Worm (Caenorhabditis elegans) whole organism, L4 larva: ENCODE data around the gene T13F3.4.

Experiments used
- D1046.2 ChIP-seq: fragments of 200-800 bp; sonication (Bioruptor generic); IDR thresholded peaks from 2 replicates; pipeline ENCODE4 v1.3.6; 2022; ENCODE audit warnings: missing genetic modification characterization, missing compliant biosample characterization
- F49E8.2 ChIP-seq: sonication (generic microtip); optimal IDR thresholded peaks from 2 replicates; lab custom pipeline; 2016; ENCODE audit warnings: missing compliant biosample characterization, mild to moderate bottlenecking, missing genetic modification characterization, borderline replicate concordance
- T20F7.1 ChIP-seq: fragments of 200-800 bp; sonication (Bioruptor generic); optimal IDR thresholded peaks from 2 replicates; lab custom pipeline; 2018; ENCODE audit warnings: mild to moderate bottlenecking, missing genetic modification characterization, missing compliant biosample characterization
- T26A8.4 ChIP-seq: fragments of 200-800 bp; sonication (Bioruptor generic); IDR thresholded peaks from 2 replicates; pipeline ENCODE4 v1.3.6; 2022; ENCODE audit warnings: missing genetic modification characterization, missing compliant biosample characterization
- Y105C5A.15 ChIP-seq: fragments of 200-800 bp; sonication (Bioruptor generic); IDR thresholded peaks from 2 replicates; pipeline ENCODE4 v1.3.6; 2022; ENCODE audit warnings: missing genetic modification characterization, missing compliant biosample characterization
- Y5F2A.4 ChIP-seq: fragments of 200-800 bp; sonication (Bioruptor generic); optimal IDR thresholded peaks from 2 replicates; lab custom pipeline; 2018; ENCODE audit warnings: mild to moderate bottlenecking, missing genetic modification characterization, missing compliant biosample characterization
- ZK337.2 ChIP-seq: fragments of 200-800 bp; sonication (Bioruptor generic); IDR thresholded peaks from 2 replicates; pipeline ENCODE4 v1.3.6; 2022; ENCODE audit warnings: missing genetic modification reagents, missing genetic modification characterization, missing compliant biosample characterization
- aha-1 ChIP-seq: fragments of 150-350 bp; peaks from one replicate; lab custom pipeline; 2014; ENCODE audit warnings: missing biosample characterization, missing genetic modification characterization
- ceh-44 ChIP-seq: fragments of 200-800 bp; sonication (Bioruptor generic); IDR thresholded peaks from 2 replicates; pipeline ENCODE4 v1.3.6; 2022; ENCODE audit warnings: missing genetic modification reagents, missing genetic modification characterization, missing compliant biosample characterization
- ceh-62 ChIP-seq: sonication (generic microtip); optimal IDR thresholded peaks from 2 replicates; lab custom pipeline; 2017; ENCODE audit warnings: missing biosample characterization, missing genetic modification characterization
- cey-2 ChIP-seq: sonication (generic microtip); optimal IDR thresholded peaks from 3 replicates; lab custom pipeline; 2017; ENCODE audit warnings: missing genetic modification characterization, mild to moderate bottlenecking, missing compliant biosample characterization, antibody characterized with exemption, borderline replicate concordance; ENCODE audit not compliant: insufficient read depth
- daf-12 ChIP-seq: fragments of 150-350 bp; optimal IDR thresholded peaks from 2 replicates; lab custom pipeline; 2014; ENCODE audit warnings: missing biosample characterization, missing genetic modification reagents, missing genetic modification characterization
- dmd-6 ChIP-seq: fragments of 200-800 bp; sonication (Bioruptor generic); IDR thresholded peaks from 2 replicates; pipeline ENCODE4 v1.3.6; 2022; ENCODE audit warnings: missing genetic modification reagents, missing genetic modification characterization, missing compliant biosample characterization
- dpl-1 ChIP-seq: fragments of 150-350 bp; optimal IDR thresholded peaks from 2 replicates; lab custom pipeline; 2014; ENCODE audit warnings: missing biosample characterization, missing genetic modification reagents, missing genetic modification characterization
- duxl-1 ChIP-seq: sonication (generic microtip); optimal IDR thresholded peaks from 2 replicates; lab custom pipeline; 2016; ENCODE audit warnings: mild to moderate bottlenecking, missing genetic modification characterization, moderate library complexity, missing compliant biosample characterization; ENCODE audit not compliant: poor library complexity
- egl-43 ChIP-seq: fragments of 200-800 bp; sonication (Bioruptor generic); IDR thresholded peaks from 2 replicates; pipeline ENCODE4 v1.3.6; 2022; ENCODE audit warnings: missing genetic modification reagents, missing genetic modification characterization, missing compliant biosample characterization
- fkh-10 ChIP-seq: fragments of 150-350 bp; optimal IDR thresholded peaks from 2 replicates; lab custom pipeline; 2014; ENCODE audit warnings: missing biosample characterization, missing genetic modification reagents, missing genetic modification characterization
- fos-1 ChIP-seq: fragments of 150-350 bp; optimal IDR thresholded peaks from 2 replicates; lab custom pipeline; 2014; ENCODE audit warnings: missing biosample characterization, missing genetic modification characterization
- hlh-11 ChIP-seq: fragments of 200-800 bp; sonication (Bioruptor generic); optimal IDR thresholded peaks from 2 replicates; lab custom pipeline; 2018; ENCODE audit warnings: mild to moderate bottlenecking, missing genetic modification characterization, missing compliant biosample characterization
- jun-1 ChIP-seq: fragments of 150-350 bp; optimal IDR thresholded peaks from 2 replicates; lab custom pipeline; 2014; ENCODE audit warnings: missing biosample characterization, missing genetic modification reagents, missing genetic modification characterization
- mdl-1 ChIP-seq, 2 experiments: fragments of 150-350 bp in 1 of 2; sonication (generic microtip) in 1 of 2; optimal IDR thresholded peaks; 2 replicates each; lab custom pipeline; 2014 to 2017; ENCODE audit warnings: missing biosample characterization in 2 of 2, missing genetic modification characterization in 2 of 2
- nhr-102 ChIP-seq: sonication (generic microtip); optimal IDR thresholded peaks from 2 replicates; lab custom pipeline; 2016; ENCODE audit warnings: mild to moderate bottlenecking, missing genetic modification characterization, moderate library complexity, missing compliant biosample characterization
- nhr-237 ChIP-seq: sonication (generic microtip); optimal IDR thresholded peaks from 2 replicates; lab custom pipeline; 2017; ENCODE audit warnings: missing biosample characterization, missing genetic modification characterization
- nhr-28 ChIP-seq: fragments of 150-350 bp; optimal IDR thresholded peaks from 2 replicates; lab custom pipeline; 2014; ENCODE audit warnings: missing biosample characterization, missing genetic modification characterization
- nhr-48 ChIP-seq: sonication (generic microtip); optimal IDR thresholded peaks from 2 replicates; lab custom pipeline; 2016; ENCODE audit warnings: mild to moderate bottlenecking, missing genetic modification characterization, missing compliant biosample characterization
- nhr-6 ChIP-seq: fragments of 150-350 bp; optimal IDR thresholded peaks from 2 replicates; lab custom pipeline; 2014; ENCODE audit warnings: missing biosample characterization, missing genetic modification characterization
- nhr-76 ChIP-seq: fragments of 150-350 bp; optimal IDR thresholded peaks from 2 replicates; lab custom pipeline; 2014; ENCODE audit warnings: missing biosample characterization, missing genetic modification characterization
- nhr-77 ChIP-seq: fragments of 150-350 bp; optimal IDR thresholded peaks from 2 replicates; lab custom pipeline; 2014; ENCODE audit warnings: missing biosample characterization, missing genetic modification characterization
- php-3 ChIP-seq: fragments of 200-800 bp; sonication (Bioruptor generic); IDR thresholded peaks from 2 replicates; pipeline ENCODE4 v1.3.6; 2022; ENCODE audit warnings: missing genetic modification reagents, missing genetic modification characterization, missing compliant biosample characterization
- pqm-1 ChIP-seq: sonication (generic microtip); optimal IDR thresholded peaks from 2 replicates; lab custom pipeline; 2017; ENCODE audit warnings: missing biosample characterization, missing genetic modification characterization
- saeg-2 ChIP-seq: fragments of 200-800 bp; sonication (Bioruptor generic); IDR thresholded peaks from 2 replicates; pipeline ENCODE4 v1.3.6; 2022; ENCODE audit warnings: missing genetic modification reagents, missing genetic modification characterization, missing compliant biosample characterization
- skn-1 ChIP-seq: fragments of 150-350 bp; optimal IDR thresholded peaks from 2 replicates; lab custom pipeline; 2014; ENCODE audit warnings: missing biosample characterization, missing genetic modification characterization
- snpc-4 ChIP-seq: fragments of 150-350 bp; optimal IDR thresholded peaks from 2 replicates; lab custom pipeline; 2014; ENCODE audit warnings: missing biosample characterization, missing genetic modification characterization
- tag-97 ChIP-seq: fragments of 200-800 bp; sonication (Bioruptor generic); IDR thresholded peaks from 2 replicates; pipeline ENCODE4 v1.3.6; 2022; ENCODE audit warnings: missing genetic modification characterization, missing compliant biosample characterization
- unc-130 ChIP-seq: sonication (generic microtip); optimal IDR thresholded peaks from 2 replicates; lab custom pipeline; 2016; ENCODE audit warnings: missing genetic modification reagents, missing genetic modification characterization, missing compliant biosample characterization
- zip-11 ChIP-seq: fragments of 200-800 bp; sonication (Bioruptor generic); IDR thresholded peaks from 2 replicates; pipeline ENCODE4 v1.3.6; 2022; ENCODE audit warnings: missing genetic modification characterization, missing compliant biosample characterization
- ztf-11 ChIP-seq: fragments of 150-350 bp; optimal IDR thresholded peaks from 2 replicates; lab custom pipeline; 2014; ENCODE audit warnings: missing biosample characterization, missing genetic modification characterization

T13F3.4 gene

DNA sequence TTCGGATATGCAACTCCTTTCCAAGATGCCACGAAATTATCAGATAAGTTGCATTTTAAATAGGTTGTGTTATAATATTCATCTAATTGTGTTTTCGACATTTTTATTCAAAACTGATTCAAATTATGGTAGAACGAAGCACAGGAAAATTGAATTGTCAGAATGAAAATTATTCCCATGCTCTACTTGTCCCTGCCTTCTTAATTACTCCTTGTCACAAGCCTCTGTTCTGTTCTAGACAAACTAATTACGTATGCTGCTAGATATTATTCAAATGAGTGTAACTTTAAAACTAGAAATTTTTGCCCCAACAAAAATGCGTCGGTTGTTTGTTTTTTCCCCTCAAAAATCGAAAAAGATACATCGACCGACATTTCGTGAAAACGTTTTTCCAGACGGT lies 22.3 kb downstream of the T13F3.4 start, which contains the start of gene srh-104:
Gene srh-104, minus strand, starts transcription at position 101 of the 400 bp plus-strand sequence.
- no peak for TF ChIP-seq F49E8.2 (tag; lab: Kevin White, UChicago)
- TF ChIP-seq nhr-48: no peak
- TF ChIP-seq unc-130: no peak
- no peak for TF ChIP-seq php-3 (GFP tag; lab: Robert Waterston, UW)
- TF ChIP-seq, all 104 proteins: peak for 0

DNA sequence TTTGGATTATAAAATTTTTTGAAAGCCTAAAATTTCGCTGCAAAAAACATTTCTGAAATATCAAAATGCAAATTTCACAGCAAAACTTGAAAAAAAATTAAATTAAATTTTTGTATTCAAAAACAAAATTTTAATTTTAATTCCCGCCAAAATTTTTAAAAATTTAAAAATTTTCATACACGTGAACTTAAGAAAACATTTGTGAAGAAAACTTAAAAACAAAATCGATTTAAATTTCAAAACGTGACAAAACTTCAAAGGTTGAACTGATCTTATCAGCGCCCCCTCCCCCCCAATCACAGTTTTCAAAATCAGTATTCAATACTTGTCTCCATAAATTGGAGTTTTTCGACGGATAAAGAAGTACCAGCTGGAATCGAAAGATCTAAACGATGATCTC lies 29.2 kb downstream of the T13F3.4 start, which contains the start of gene F21H7.5:
Gene F21H7.5, plus strand, starts transcription at position 301 of the 400 bp plus-strand sequence.
- TF ChIP-seq fos-1 (tag; lab: Kevin White, UChicago) (no peak), snpc-4 (tag; lab: Kevin White, UChicago) (no peak), Y5F2A.4 (GFP tag; lab: Kevin White, UChicago) (no peak), nhr-237 (tag; lab: Kevin White, UChicago) (no peak), nhr-102 (no peak), saeg-2 (GFP tag; lab: Robert Waterston, UW) (no peak), ceh-62 (tag; lab: Kevin White, UChicago) (no peak)
- TF ChIP-seq, all 104 proteins: peak for 0

- TF ChIP-seq jun-1 (tag; lab: Kevin White, UChicago) (no peak), aha-1 (tag; lab: Kevin White, UChicago) (peak; percentile 65)
Observed at ce11 chrV:16235647-16236046, 30.8 kb downstream of the T13F3.4 start, which contains the start of gene srh-98. Gene srh-98 (minus strand): TSS chrV:16235747.

DNA sequence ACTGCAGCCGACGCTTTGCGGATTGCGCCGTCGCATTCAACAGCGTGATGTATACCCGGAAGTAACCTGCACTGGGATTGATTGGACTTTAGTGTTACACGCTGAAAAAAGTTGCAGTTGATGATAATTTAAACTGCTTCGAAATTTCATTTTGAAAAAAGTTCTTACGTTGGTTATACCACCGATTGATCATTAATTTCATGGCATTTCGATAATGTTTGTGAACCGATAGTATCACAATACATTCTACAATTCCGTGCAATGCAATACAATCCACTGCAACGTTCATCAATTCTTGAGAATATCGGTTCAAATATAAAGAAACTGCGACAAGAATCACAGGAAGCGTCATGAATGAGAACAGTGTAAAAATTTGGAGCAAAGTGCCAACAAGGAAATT lies 31.3 kb downstream of the T13F3.4 start, which contains the start of gene F21H7.3:
Gene F21H7.3, minus strand, starts transcription at position 101 of the 400 bp plus-strand sequence.
- TF ChIP-seq F49E8.2 (tag; lab: Kevin White, UChicago): no peak
- no peak for TF ChIP-seq daf-12
- TF ChIP-seq fos-1 (tag; lab: Kevin White, UChicago): no peak
- no peak for TF ChIP-seq tag-97
- TF ChIP-seq Y5F2A.4 (GFP tag; lab: Kevin White, UChicago): no peak
- TF ChIP-seq ZK337.2: no peak
- TF ChIP-seq T20F7.1 (GFP tag; lab: Kevin White, UChicago): no peak
- no peak for TF ChIP-seq D1046.2 (GFP tag; lab: Robert Waterston, UW)
- no peak for TF ChIP-seq nhr-48
- TF ChIP-seq fkh-10 (GFP tag; lab: Kevin White, UChicago): no peak

- TF ChIP-seq cey-2 (tag; lab: Kevin White, UChicago) (no peak), dpl-1 (GFP tag; lab: Kevin White, UChicago) (no peak), skn-1 (tag; lab: Kevin White, UChicago) (no peak), nhr-77 (tag; lab: Kevin White, UChicago) (no peak), nhr-6 (tag; lab: Kevin White, UChicago) (no peak)
- TF ChIP-seq, all 104 proteins: peak for 0
Observed at ce11 chrV:16233624-16234023, 32.8 kb downstream of the T13F3.4 start, which contains the start of gene clec-233. Gene clec-233 (plus strand): TSS chrV:16233924.

DNA sequence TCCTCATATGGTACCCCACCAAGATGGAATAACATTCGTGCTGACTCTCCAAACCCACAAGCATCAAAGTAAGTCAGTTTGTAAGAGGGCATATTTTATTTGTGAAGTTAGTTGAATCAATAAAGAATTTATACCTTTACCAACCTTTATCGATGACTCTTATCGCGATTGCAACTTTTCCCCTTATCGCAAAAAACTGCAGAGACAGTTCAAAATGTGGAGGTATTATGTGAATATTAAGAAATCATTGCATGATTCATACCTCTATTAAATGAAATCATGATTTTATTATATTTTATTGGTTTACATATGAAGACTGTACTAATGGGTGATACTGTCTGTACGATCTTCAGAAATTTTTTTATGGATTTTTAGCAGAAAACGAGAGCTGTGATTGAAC lies 34.2 kb downstream of the T13F3.4 start, which contains the start of gene gst-22:
Gene gst-22, minus strand, starts transcription at position 103 of the 400 bp plus-strand sequence.
- peak; percentile 24 for TF ChIP-seq hlh-11 (tag; lab: Kevin White, UChicago)
- no peak for TF ChIP-seq ztf-11 (tag; lab: Kevin White, UChicago)
- no peak for TF ChIP-seq skn-1 (tag; lab: Kevin White, UChicago)
- peak; percentile 82 for TF ChIP-seq pqm-1 (tag; lab: Kevin White, UChicago)
- TF ChIP-seq Y105C5A.15 (GFP tag; lab: Robert Waterston, UW): no peak
- no peak for TF ChIP-seq D1046.2 (GFP tag; lab: Robert Waterston, UW)
- no peak for TF ChIP-seq fkh-10 (GFP tag; lab: Kevin White, UChicago)
- no peak for TF ChIP-seq nhr-102
- no peak for TF ChIP-seq T26A8.4
- no peak for TF ChIP-seq duxl-1 (tag; lab: Kevin White, UChicago)
- TF ChIP-seq nhr-77 (tag; lab: Kevin White, UChicago): no peak
- TF ChIP-seq dmd-6 (GFP tag; lab: Robert Waterston, UW): peak; percentile 82
- TF ChIP-seq zip-11 (GFP tag; lab: Robert Waterston, UW): no peak
- TF ChIP-seq egl-43 (GFP tag; lab: Robert Waterston, UW): no peak
- TF ChIP-seq mdl-1 (tag; optimal IDR thresholded peaks at IDR 0.05; lab: Kevin White, UChicago): no peak
- peak; percentile 44 for TF ChIP-seq nhr-28 (tag; lab: Kevin White, UChicago)
- peak; percentile 87 for TF ChIP-seq php-3 (GFP tag; lab: Robert Waterston, UW)
- no peak for TF ChIP-seq ceh-44 (GFP tag; lab: Robert Waterston, UW)
- TF ChIP-seq nhr-76 (tag; lab: Kevin White, UChicago): no peak
